Worm (Caenorhabditis elegans) whole organism, L4/young adult: ENCODE results near the gene prdx-6.

Experiments
- W03F9.2 ChIP-seq: fragments of 150-350 bp; optimal IDR thresholded peaks from 2 replicates; lab custom pipeline; 2014; ENCODE audit warnings: missing biosample characterization, missing genetic modification characterization
- dao-5 ChIP-seq: sonication (generic microtip); optimal IDR thresholded peaks from 2 replicates; lab custom pipeline; 2016; ENCODE audit warnings: missing genotype, missing genetic modification characterization, moderate library complexity, missing compliant biosample characterization
- him-1 ChIP-seq: sonication (generic microtip); optimal IDR thresholded peaks from 2 replicates; lab custom pipeline; 2016; ENCODE audit warnings: missing genotype, missing genetic modification reagents, missing genetic modification characterization, missing compliant biosample characterization

- TF ChIP-seq dao-5 (tag; lab: Kevin White, UChicago) (no peak), him-1 (tag; lab: Kevin White, UChicago) (no peak), W03F9.2 (tag; lab: Kevin White, UChicago) (no peak)
Measured at ce11 chrIV:189087-189486, 29.3 kb upstream of the prdx-6 start.
